Worm (Caenorhabditis elegans) whole organism, L1 larva: ENCODE measurements around the gene Y45G5AM.4.

Experiments used
- F16B12.6 ChIP-seq: fragments of 150-350 bp; optimal IDR thresholded peaks from 2 replicates; lab custom pipeline; 2014; ENCODE audit warnings: missing biosample characterization, missing genetic modification characterization
- aha-1 ChIP-seq: fragments of 150-350 bp; optimal IDR thresholded peaks from 2 replicates; lab custom pipeline; 2014; ENCODE audit warnings: missing biosample characterization, missing genetic modification characterization
- aly-2 ChIP-seq: fragments of 150-350 bp; optimal IDR thresholded peaks from 2 replicates; lab custom pipeline; 2014; ENCODE audit warnings: missing biosample characterization, missing genetic modification characterization
- ama-1 ChIP-seq: fragments of 150-350 bp; optimal IDR thresholded peaks from 2 replicates; lab custom pipeline; 2014
- blmp-1 ChIP-seq: fragments of 150-350 bp; optimal IDR thresholded peaks from 2 replicates; lab custom pipeline; 2014; ENCODE audit warnings: missing biosample characterization, missing genetic modification characterization
- ces-1 ChIP-seq: fragments of 150-350 bp; optimal IDR thresholded peaks from 2 replicates; lab custom pipeline; 2014; ENCODE audit warnings: missing biosample characterization, missing genetic modification reagents, missing genetic modification characterization
- dpl-1 ChIP-seq, 3 experiments: fragments of 150-350 bp in 2 of 3; sonication (generic microtip) in 1 of 3; optimal IDR thresholded peaks; 2 replicates each; lab custom pipeline; 2014 to 2017; ENCODE audit warnings: missing biosample characterization in 3 of 3, missing genetic modification characterization in 3 of 3, missing genetic modification reagents in 3 of 3
- egl-13 ChIP-seq: sonication (generic microtip); optimal IDR thresholded peaks from 2 replicates; lab custom pipeline; 2016; ENCODE audit warnings: missing genotype, missing genetic modification reagents, missing genetic modification characterization, missing compliant biosample characterization
- elt-2 ChIP-seq: sonication (generic microtip); optimal IDR thresholded peaks from 2 replicates; lab custom pipeline; 2016; ENCODE audit warnings: missing genetic modification characterization, mild to moderate bottlenecking, inconsistent platforms, missing compliant biosample characterization, missing genetic modification reagents
- fkh-10 ChIP-seq: sonication (generic microtip); optimal IDR thresholded peaks from 2 replicates; lab custom pipeline; 2017; ENCODE audit warnings: missing biosample characterization, missing genetic modification reagents, missing genetic modification characterization
- fkh-4 ChIP-seq: sonication (generic microtip); optimal IDR thresholded peaks from 2 replicates; lab custom pipeline; 2016; ENCODE audit warnings: missing compliant biosample characterization, missing genetic modification characterization, borderline replicate concordance
- fkh-8 ChIP-seq: sonication (generic microtip); optimal IDR thresholded peaks from 2 replicates; lab custom pipeline; 2016; ENCODE audit warnings: mild to moderate bottlenecking, missing genetic modification characterization, missing compliant biosample characterization
- fos-1 ChIP-seq: fragments of 150-350 bp; optimal IDR thresholded peaks from 2 replicates; lab custom pipeline; 2014; ENCODE audit warnings: missing biosample characterization, missing genetic modification characterization
- hpl-2 ChIP-seq: fragments of 150-350 bp; optimal IDR thresholded peaks from 2 replicates; lab custom pipeline; 2014; ENCODE audit warnings: missing biosample characterization, missing genetic modification reagents, missing genetic modification characterization
- irx-1 ChIP-seq: sonication (generic microtip); optimal IDR thresholded peaks from 2 replicates; lab custom pipeline; 2016; ENCODE audit warnings: missing genetic modification characterization, missing compliant biosample characterization
- isw-1 ChIP-seq: fragments of 200-800 bp; sonication (Bioruptor generic); IDR thresholded peaks from 2 replicates; pipeline ENCODE4 v1.3.6; 2022; ENCODE audit warnings: missing genetic modification characterization, missing compliant biosample characterization
- jun-1 ChIP-seq: fragments of 150-350 bp; optimal IDR thresholded peaks from 2 replicates; lab custom pipeline; 2014; ENCODE audit warnings: missing biosample characterization, missing genetic modification reagents, missing genetic modification characterization
- lin-35 ChIP-seq, 2 experiments: fragments of 150-350 bp; optimal IDR thresholded peaks; 2 replicates each; lab custom pipeline; 2014; ENCODE audit warnings: missing biosample characterization in 2 of 2, missing genetic modification characterization in 2 of 2, missing genetic modification reagents in 2 of 2
- lir-3 ChIP-seq: sonication (generic microtip); optimal IDR thresholded peaks from 2 replicates; lab custom pipeline; 2016; ENCODE audit warnings: mild to moderate bottlenecking, missing genetic modification characterization, moderate library complexity, missing compliant biosample characterization; ENCODE audit not compliant: poor library complexity
- lsy-2 ChIP-seq, 2 experiments: fragments of 150-350 bp; optimal IDR thresholded peaks; 2 replicates each; lab custom pipeline; 2014; ENCODE audit warnings: missing biosample characterization in 2 of 2, missing genetic modification characterization in 2 of 2
- mab-9 ChIP-seq: fragments of 200-800 bp; sonication (Bioruptor generic); IDR thresholded peaks from 2 replicates; pipeline ENCODE4 v1.3.6; 2022; ENCODE audit warnings: missing genetic modification reagents, missing genetic modification characterization, missing compliant biosample characterization
- mdl-1 ChIP-seq, 2 experiments: fragments of 150-350 bp; optimal IDR thresholded peaks; 2 replicates each; lab custom pipeline; 2014 to 2017; ENCODE audit warnings: missing biosample characterization in 2 of 2, missing genetic modification characterization in 2 of 2, inconsistent platforms in 1 of 2
- mep-1 ChIP-seq: fragments of 150-350 bp; optimal IDR thresholded peaks from 2 replicates; lab custom pipeline; 2014; ENCODE audit warnings: missing biosample characterization, missing genetic modification characterization
- nhr-20 ChIP-seq: sonication (generic microtip); optimal IDR thresholded peaks from 2 replicates; lab custom pipeline; 2016; ENCODE audit warnings: mild to moderate bottlenecking, missing genetic modification characterization, missing compliant biosample characterization
- nhr-71 ChIP-seq: sonication (generic microtip); optimal IDR thresholded peaks from 2 replicates; lab custom pipeline; 2016; ENCODE audit warnings: mild to moderate bottlenecking, missing genetic modification characterization, moderate library complexity, missing compliant biosample characterization
- nhr-76 ChIP-seq: sonication (generic microtip); optimal IDR thresholded peaks from 2 replicates; lab custom pipeline; 2017; ENCODE audit warnings: missing biosample characterization, missing genetic modification characterization
- nhr-77 ChIP-seq: fragments of 150-350 bp; optimal IDR thresholded peaks from 2 replicates; lab custom pipeline; 2014; ENCODE audit warnings: missing biosample characterization, missing genetic modification characterization
- nhr-84 ChIP-seq: sonication (generic microtip); optimal IDR thresholded peaks from 2 replicates; lab custom pipeline; 2017; ENCODE audit warnings: missing biosample characterization, missing genetic modification characterization
- nhr-85 ChIP-seq: sonication (generic microtip); peaks from one replicate; lab custom pipeline; 2016; ENCODE audit warnings: missing genetic modification characterization, inconsistent platforms, missing compliant biosample characterization
- pag-3 ChIP-seq: sonication (generic microtip); optimal IDR thresholded peaks from 2 replicates; lab custom pipeline; 2017; ENCODE audit warnings: missing genetic modification characterization, mild to moderate bottlenecking, missing compliant biosample characterization, antibody characterized with exemption, borderline replicate concordance; ENCODE audit not compliant: insufficient read depth
- pqm-1 ChIP-seq: sonication (generic microtip); optimal IDR thresholded peaks from 3 replicates; lab custom pipeline; 2017; ENCODE audit warnings: missing biosample characterization, missing genetic modification characterization
- rnt-1 ChIP-seq: sonication (generic microtip); optimal IDR thresholded peaks from 2 replicates; lab custom pipeline; 2016; ENCODE audit warnings: mild to moderate bottlenecking, missing genetic modification characterization, moderate library complexity, missing compliant biosample characterization
- skn-1 ChIP-seq: fragments of 150-350 bp; optimal IDR thresholded peaks from 2 replicates; lab custom pipeline; 2014; ENCODE audit warnings: missing biosample characterization, missing genetic modification characterization
- snpc-4 ChIP-seq: fragments of 150-350 bp; optimal IDR thresholded peaks from 2 replicates; lab custom pipeline; 2014; ENCODE audit warnings: missing biosample characterization, missing genetic modification characterization
- snu-23 ChIP-seq: sonication (generic microtip); optimal IDR thresholded peaks from 2 replicates; lab custom pipeline; 2016; ENCODE audit warnings: missing genetic modification characterization, missing compliant biosample characterization
- sox-4 ChIP-seq: sonication (generic microtip); optimal IDR thresholded peaks from 2 replicates; lab custom pipeline; 2016; ENCODE audit warnings: missing genetic modification characterization, missing compliant biosample characterization
- sptf-1 ChIP-seq: fragments of 150-350 bp; optimal IDR thresholded peaks from 2 replicates; lab custom pipeline; 2014; ENCODE audit warnings: missing biosample characterization, missing genetic modification characterization
- sup-37 ChIP-seq: fragments of 200-800 bp; sonication (Bioruptor generic); optimal IDR thresholded peaks from 2 replicates; lab custom pipeline; 2018; ENCODE audit warnings: mild to moderate bottlenecking, missing genetic modification characterization, missing compliant biosample characterization
- tbx-2 ChIP-seq: sonication (generic microtip); optimal IDR thresholded peaks from 2 replicates; lab custom pipeline; 2016; ENCODE audit warnings: missing genetic modification characterization, missing compliant biosample characterization
- tlp-1 ChIP-seq: fragments of 150-350 bp; optimal IDR thresholded peaks from 2 replicates; lab custom pipeline; 2014; ENCODE audit warnings: missing biosample characterization, missing genetic modification characterization
- unc-62 ChIP-seq: fragments of 150-350 bp; optimal IDR thresholded peaks from 2 replicates; lab custom pipeline; 2014; ENCODE audit warnings: missing biosample characterization, missing genetic modification reagents, missing genetic modification characterization
- xbp-1 ChIP-seq: sonication (generic microtip); optimal IDR thresholded peaks from 2 replicates; lab custom pipeline; 2016; ENCODE audit warnings: missing genetic modification characterization, missing compliant biosample characterization
- ztf-11 ChIP-seq, 2 experiments: sonication (generic microtip); optimal IDR thresholded peaks; 2 replicates each; lab custom pipeline; 2016 to 2017; ENCODE audit warnings: missing genetic modification characterization in 2 of 2, missing biosample characterization in 1 of 2, missing compliant biosample characterization in 1 of 2
- ztf-4 ChIP-seq: fragments of 150-350 bp; optimal IDR thresholded peaks from 2 replicates; lab custom pipeline; 2014; ENCODE audit warnings: missing biosample characterization, missing genetic modification characterization

Gene Y45G5AM.4

ce11 chrV:4122415-4122814 lies 40.6 kb upstream of the Y45G5AM.4 start, which contains the start of gene phat-5:
TSS of gene phat-5 (minus strand) at chrV:4122515.
- TF ChIP-seq nhr-20 (tag; lab: Kevin White, UChicago) (no peak), snpc-4 (tag; lab: Kevin White, UChicago) (no peak), tbx-2 (tag; lab: Kevin White, UChicago) (no peak), mdl-1 (tag; optimal IDR thresholded peaks at IDR 0.05; lab: Kevin White, UChicago) (no peak), hpl-2 (no peak), ztf-11 (tag; optimal IDR thresholded peaks at IDR 0.05; lab: Kevin White, UChicago) (no peak), sptf-1 (tag; lab: Kevin White, UChicago) (no peak), mep-1 (tag; lab: Kevin White, UChicago) (no peak), jun-1 (tag; lab: Kevin White, UChicago) (no peak)

- TF ChIP-seq sup-37 (GFP tag; lab: Kevin White, UChicago) = no peak
- no peak for TF ChIP-seq tlp-1 (tag; lab: Kevin White, UChicago)
- no peak for TF ChIP-seq elt-2 (tag; lab: Kevin White, UChicago)
- TF ChIP-seq pag-3 (tag; lab: Kevin White, UChicago) = no peak
- no peak for TF ChIP-seq lir-3 (tag; lab: Kevin White, UChicago)
- no peak for TF ChIP-seq lsy-2 (tag; optimal IDR thresholded peaks at IDR 0.05; lab: Kevin White, UChicago)
- TF ChIP-seq irx-1 = no peak
- no peak for TF ChIP-seq fkh-10
- no peak for TF ChIP-seq unc-62 (GFP tag; lab: Kevin White, UChicago)
- TF ChIP-seq nhr-84 (tag; lab: Kevin White, UChicago) = no peak
- no peak for TF ChIP-seq mep-1 (tag; lab: Kevin White, UChicago)
- no peak for TF ChIP-seq tbx-2 (tag; lab: Kevin White, UChicago)
- TF ChIP-seq nhr-85 = no peak
- no peak for TF ChIP-seq skn-1 (tag; lab: Kevin White, UChicago)
Observed at ce11 chrV:4125552-4126084, 37.4 kb upstream of the Y45G5AM.4 start, which contains the start of gene T05B4.12. TSS of gene T05B4.12 (minus strand) at chrV:4126034.

ce11 chrV:4127435-4127834 lies 35.6 kb upstream of the Y45G5AM.4 start, which contains the start of gene T05B4.13:
TSS of gene T05B4.13 (minus strand) at chrV:4127535.
- TF ChIP-seq nhr-85 (no peak), fkh-4 (tag; lab: Kevin White, UChicago) (no peak), isw-1 (GFP tag; lab: Robert Waterston, UW) (no peak), aly-2 (tag; lab: Kevin White, UChicago) (no peak)

- TF ChIP-seq nhr-71 (tag; lab: Kevin White, UChicago) (no peak), aly-2 (tag; lab: Kevin White, UChicago) (no peak), ztf-11 (tag; optimal IDR thresholded peaks at IDR 0.05; lab: Kevin White, UChicago) (no peak), fkh-8 (tag; lab: Kevin White, UChicago) (no peak), fos-1 (tag; lab: Kevin White, UChicago) (no peak), snu-23 (GFP tag; lab: Kevin White, UChicago) (no peak)
Observed at ce11 chrV:4129604-4130003, 33.4 kb upstream of the Y45G5AM.4 start, which contains the start of gene phat-4. TSS of gene phat-4 (plus strand) at chrV:4129904.

ce11 chrV:4131471-4131939 lies 31.5 kb upstream of the Y45G5AM.4 start, which contains the start of gene nhr-57:
TSS of gene nhr-57 (plus strand) at chrV:4131889.
- TF ChIP-seq dpl-1 (GFP tag; optimal IDR thresholded peaks at IDR 0.05; lab: Kevin White, UChicago) (peak in 2 of 3 experiments; percentile 16 to 44), egl-13 (tag; lab: Kevin White, UChicago) (no peak), pqm-1 (no peak), aha-1 (tag; lab: Kevin White, UChicago) (peak; percentile 100), tlp-1 (tag; lab: Kevin White, UChicago) (no peak), rnt-1 (tag; lab: Kevin White, UChicago) (no peak), sox-4 (tag; lab: Kevin White, UChicago) (no peak), isw-1 (GFP tag; lab: Robert Waterston, UW) (no peak), xbp-1 (no peak), nhr-85 (peak; percentile 95), F16B12.6 (tag; lab: Kevin White, UChicago) (no peak), fkh-8 (tag; lab: Kevin White, UChicago) (peak; percentile 51), fkh-4 (tag; lab: Kevin White, UChicago) (no peak), sup-37 (GFP tag; lab: Kevin White, UChicago) (peak; percentile 54), lin-35 (GFP tag; optimal IDR thresholded peaks at IDR 0.05; lab: Kevin White, UChicago) (peak; percentile 29 to 66), mab-9 (no peak), ama-1 (lab: Kevin White, UChicago) (no peak), ces-1 (GFP tag; lab: Kevin White, UChicago) (no peak), ztf-4 (tag; lab: Kevin White, UChicago) (peak; percentile 20), blmp-1 (tag; lab: Kevin White, UChicago) (peak; percentile 93), nhr-77 (tag; lab: Kevin White, UChicago) (peak; percentile 83), nhr-76 (tag; lab: Kevin White, UChicago) (no peak)
